Fruit fly (Drosophila melanogaster): ENCODE data around the gene CG14332.

- no peak for TF ChIP-seq CG16779 (tag; optimal IDR thresholded peaks at IDR 0.05)
- TF ChIP-seq Hr39 (GFP tag; optimal IDR thresholded peaks at IDR 0.05): no peak
- no peak for TF ChIP-seq CG11762 (GFP tag; optimal IDR thresholded peaks at IDR 0.05; ENCODE audit: insufficient read depth)
- TF ChIP-seq Eip78C (GFP tag): no peak
- no peak for TF ChIP-seq Sox15 (GFP tag; optimal IDR thresholded peaks at IDR 0.05)
- no peak for TF ChIP-seq spab (GFP tag; optimal IDR thresholded peaks at IDR 0.05)
- TF ChIP-seq fkh (GFP tag; optimal IDR thresholded peaks at IDR 0.05): no peak
Measured at dm6 chr3R:17403188-17403587, 18.8 kb downstream of the CG14332 start, which contains the start of gene CG34279.
